Fruit fly (Drosophila melanogaster) whole organism, embryonic: ENCODE measurements around the gene Cyp12a4.

Experiments used
- Abd-B ChIP-seq: fragments of 200-800 bp; sonication (Bioruptor generic); optimal IDR thresholded peaks from 2 replicates; lab custom pipeline; 2018; ENCODE audit warnings: missing biosample characterization, mild to moderate bottlenecking, missing genetic modification characterization, moderate library complexity
- CG11085 ChIP-seq: fragments of 200-800 bp; sonication (Bioruptor generic); IDR thresholded peaks from 2 replicates; pipeline ENCODE4 v1.3.6; 2022; ENCODE audit warnings: missing biosample characterization, missing genetic modification characterization
- CG11695 ChIP-seq: fragments of 200-800 bp; sonication (Bioruptor generic); IDR thresholded peaks from 3 replicates; pipeline ENCODE4 v1.3.6; 2022; ENCODE audit warnings: missing biosample characterization, missing genetic modification characterization
- CG12104 ChIP-seq: fragments of 200-800 bp; sonication (Bioruptor generic); optimal IDR thresholded peaks from 3 replicates; lab custom pipeline; 2016; ENCODE audit warnings: missing biosample characterization, missing genetic modification characterization
- CG12236 ChIP-seq: fragments of 200-800 bp; sonication (Bioruptor generic); optimal IDR thresholded peaks from 2 replicates; lab custom pipeline; 2016; ENCODE audit warnings: missing biosample characterization, missing genetic modification characterization
- CG13287 ChIP-seq: fragments of 200-800 bp; sonication (Bioruptor generic); IDR thresholded peaks from 2 replicates; pipeline ENCODE4 v1.3.6; 2022; ENCODE audit warnings: missing biosample characterization, missing genetic modification characterization; ENCODE audit not compliant: partially characterized antibody
- CG16815 ChIP-seq: fragments of 200-800 bp; sonication (Bioruptor generic); optimal IDR thresholded peaks from 3 replicates; lab custom pipeline; 2017; ENCODE audit warnings: missing biosample characterization, mild to moderate bottlenecking, missing genetic modification characterization
- CG17359 ChIP-seq: fragments of 200-800 bp; sonication (Bioruptor generic); optimal IDR thresholded peaks from 3 replicates; lab custom pipeline; 2018; ENCODE audit warnings: missing biosample characterization, mild to moderate bottlenecking, missing genetic modification characterization, moderate library complexity
- CG17385 ChIP-seq: fragments of 200-800 bp; sonication (Bioruptor generic); optimal IDR thresholded peaks from 3 replicates; lab custom pipeline; 2018; ENCODE audit warnings: missing biosample characterization, mild to moderate bottlenecking, missing genetic modification characterization
- CG17612 ChIP-seq: fragments of 200-800 bp; sonication (Bioruptor generic); IDR thresholded peaks from 2 replicates; pipeline ENCODE4 v1.3.6; 2022; ENCODE audit warnings: missing biosample characterization, missing genetic modification characterization
- CG18476 ChIP-seq: fragments of 200-800 bp; sonication (Bioruptor generic); optimal IDR thresholded peaks from 2 replicates; lab custom pipeline; 2016; ENCODE audit warnings: missing biosample characterization, mild to moderate bottlenecking, missing genetic modification characterization
- CG2129 ChIP-seq: fragments of 200-800 bp; sonication (Bioruptor generic); IDR thresholded peaks from 2 replicates; pipeline ENCODE4 v1.3.6; 2022; ENCODE audit warnings: missing biosample characterization, missing genetic modification characterization; ENCODE audit not compliant: partially characterized antibody
- CG2712 ChIP-seq: fragments of 200-800 bp; optimal IDR thresholded peaks from 3 replicates; lab custom pipeline; 2019; ENCODE audit warnings: missing biosample characterization, mild to moderate bottlenecking, missing genetic modification characterization, moderate library complexity
- CG7372 ChIP-seq: fragments of 200-800 bp; sonication (Bioruptor generic); IDR thresholded peaks from 2 replicates; pipeline ENCODE4 v1.3.6; 2022; ENCODE audit warnings: missing biosample characterization, missing genetic modification characterization
- CG7987 ChIP-seq: fragments of 200-800 bp; sonication (Bioruptor generic); optimal IDR thresholded peaks from 2 replicates; lab custom pipeline; 2018; ENCODE audit warnings: missing biosample characterization, mild to moderate bottlenecking, missing genetic modification characterization, moderate library complexity
- CG8765 ChIP-seq: fragments of 200-800 bp; sonication (Bioruptor generic); IDR thresholded peaks from 2 replicates; pipeline ENCODE4 v1.3.6; 2022; ENCODE audit warnings: missing biosample characterization, missing genetic modification characterization
- CoRest ChIP-seq: fragments of 200-800 bp; sonication (Bioruptor generic); optimal IDR thresholded peaks from 3 replicates; lab custom pipeline; 2018; ENCODE audit warnings: missing biosample characterization, mild to moderate bottlenecking, missing genetic modification characterization, moderate library complexity
- Dbx ChIP-seq: fragments of 200-800 bp; sonication (Bioruptor generic); IDR thresholded peaks from 3 replicates; pipeline ENCODE4 v1.3.6; 2022; ENCODE audit warnings: missing biosample characterization, missing genetic modification characterization
- Doc2 ChIP-seq: fragments of 200-800 bp; sonication (Bioruptor generic); IDR thresholded peaks from 2 replicates; pipeline ENCODE4 v1.3.6; 2022; ENCODE audit warnings: missing biosample characterization, missing genetic modification characterization
- Ets65A ChIP-seq: fragments of 200-800 bp; sonication (Bioruptor generic); peaks from one replicate; lab custom pipeline; 2016; ENCODE audit warnings: missing biosample characterization, missing genetic modification characterization
- Gug ChIP-seq: fragments of 200-800 bp; sonication (Bioruptor generic); IDR thresholded peaks from 4 replicates; pipeline ENCODE4 v1.3.6; 2022; ENCODE audit warnings: missing biosample characterization, missing genetic modification characterization
- HLH4C ChIP-seq: fragments of 200-800 bp; sonication (Bioruptor generic); IDR thresholded peaks from 3 replicates; pipeline ENCODE4 v1.3.6; 2022; ENCODE audit warnings: missing biosample characterization, missing genetic modification characterization; ENCODE audit not compliant: partially characterized antibody
- Hr39 ChIP-seq: fragments of >200 bp; optimal IDR thresholded peaks from 2 replicates; lab custom pipeline; 2017
- Lpt ChIP-seq: fragments of >200 bp; optimal IDR thresholded peaks from 2 replicates; lab custom pipeline; 2018; ENCODE audit warnings: missing biosample characterization, missing genetic modification characterization
- Max ChIP-seq: fragments of 200-800 bp; sonication (Bioruptor generic); optimal IDR thresholded peaks from 2 replicates; lab custom pipeline; 2016; ENCODE audit warnings: missing biosample characterization, mild to moderate bottlenecking, missing genetic modification characterization
- Nf-YB ChIP-seq: fragments of 200-800 bp; sonication (Bioruptor generic); optimal IDR thresholded peaks from 3 replicates; lab custom pipeline; 2019; ENCODE audit warnings: missing biosample characterization, mild to moderate bottlenecking, missing genetic modification characterization, moderate library complexity
- Oaz ChIP-seq: fragments of 200-800 bp; sonication (Bioruptor generic); IDR thresholded peaks from 2 replicates; pipeline ENCODE4 v1.3.6; 2022; ENCODE audit warnings: missing biosample characterization, missing genetic modification characterization
- Pdp1 ChIP-seq, 2 experiments: fragments of 200-800 bp; sonication (Bioruptor generic); optimal IDR thresholded peaks; 3 replicates each; lab custom pipeline; 2016; ENCODE audit warnings: missing biosample characterization in 2 of 2, missing genetic modification characterization in 2 of 2, mild to moderate bottlenecking in 1 of 2, moderate library complexity in 1 of 2
- Rx ChIP-seq: fragments of 200-800 bp; sonication (Bioruptor generic); IDR thresholded peaks from 2 replicates; pipeline ENCODE4 v1.3.6; 2022; ENCODE audit warnings: missing biosample characterization, missing genetic modification characterization
- abd-A ChIP-seq: fragments of 200-800 bp; sonication (Bioruptor generic); optimal IDR thresholded peaks from 3 replicates; lab custom pipeline; 2019; ENCODE audit warnings: missing biosample characterization, mild to moderate bottlenecking, missing genetic modification characterization, moderate library complexity
- ac ChIP-seq: fragments of 200-800 bp; sonication (Bioruptor generic); optimal IDR thresholded peaks from 3 replicates; lab custom pipeline; 2017; ENCODE audit warnings: missing biosample characterization, mild to moderate bottlenecking, missing genetic modification characterization
- al ChIP-seq: fragments of 200-800 bp; sonication (Bioruptor generic); IDR thresholded peaks from 2 replicates; pipeline ENCODE4 v1.3.6; 2022; ENCODE audit warnings: missing biosample characterization, missing genetic modification characterization
- ap ChIP-seq: fragments of 200-800 bp; sonication (Bioruptor generic); IDR thresholded peaks from 2 replicates; pipeline ENCODE4 v1.3.6; 2022; ENCODE audit warnings: missing biosample characterization, missing genetic modification characterization
- ara ChIP-seq: fragments of 200-800 bp; sonication (Bioruptor generic); IDR thresholded peaks from 2 replicates; pipeline ENCODE4 v1.3.6; 2022; ENCODE audit warnings: missing biosample characterization, missing genetic modification characterization
- bbx ChIP-seq: fragments of 200-800 bp; sonication (Bioruptor generic); IDR thresholded peaks from 2 replicates; pipeline ENCODE4 v1.3.6; 2022; ENCODE audit warnings: missing biosample characterization, missing genetic modification characterization; ENCODE audit not compliant: partially characterized antibody
- bigmax ChIP-seq: fragments of 200-800 bp; sonication (Bioruptor generic); optimal IDR thresholded peaks from 2 replicates; lab custom pipeline; 2018; ENCODE audit warnings: missing biosample characterization, mild to moderate bottlenecking, missing genetic modification characterization
- chinmo ChIP-seq: fragments of 200-800 bp; sonication (Bioruptor generic); IDR thresholded peaks from 4 replicates; pipeline ENCODE4 v1.3.6; 2022; ENCODE audit warnings: missing biosample characterization, missing genetic modification characterization; ENCODE audit not compliant: partially characterized antibody
- chm ChIP-seq: fragments of 200-800 bp; sonication (Bioruptor generic); IDR thresholded peaks from 2 replicates; pipeline ENCODE4 v1.3.6; 2022; ENCODE audit warnings: missing biosample characterization, missing genetic modification characterization
- crol ChIP-seq: fragments of 200-800 bp; sonication (Bioruptor generic); IDR thresholded peaks from 2 replicates; pipeline ENCODE4 v1.3.6; 2022; ENCODE audit warnings: missing biosample characterization, missing genetic modification characterization
- crp ChIP-seq, 2 experiments: fragments of 200-800 bp; sonication (Bioruptor generic); optimal IDR thresholded peaks; 2 replicates in 1 of 2; 3 replicates in 1 of 2; lab custom pipeline; 2017; ENCODE audit warnings: missing biosample characterization in 2 of 2, missing genetic modification characterization in 2 of 2, mild to moderate bottlenecking in 1 of 2, moderate library complexity in 1 of 2
- danr ChIP-seq: fragments of 200-800 bp; sonication (Bioruptor generic); IDR thresholded peaks from 2 replicates; pipeline ENCODE4 v1.3.6; 2022; ENCODE audit warnings: missing biosample characterization, missing genetic modification characterization
- esg ChIP-seq: fragments of 200-800 bp; sonication (Bioruptor generic); conservative IDR thresholded peaks from 2 replicates; pipeline ENCODE4 v1.3.6; 2022; ENCODE audit warnings: missing biosample characterization, missing genetic modification characterization
- exex ChIP-seq: fragments of 200-800 bp; sonication (Bioruptor generic); optimal IDR thresholded peaks from 4 replicates; lab custom pipeline; 2018; ENCODE audit warnings: missing biosample characterization, mild to moderate bottlenecking, missing genetic modification characterization, moderate library complexity
- ham ChIP-seq: fragments of 200-800 bp; sonication (Bioruptor generic); IDR thresholded peaks from 2 replicates; pipeline ENCODE4 v1.3.6; 2022; ENCODE audit warnings: missing biosample characterization, missing genetic modification characterization
- inv ChIP-seq: fragments of 200-800 bp; sonication (Bioruptor generic); IDR thresholded peaks from 2 replicates; pipeline ENCODE4 v1.3.6; 2022; ENCODE audit warnings: missing biosample characterization, missing genetic modification characterization; ENCODE audit not compliant: partially characterized antibody
- kah ChIP-seq: fragments of 200-800 bp; sonication (Bioruptor generic); optimal IDR thresholded peaks from 2 replicates; lab custom pipeline; 2018; ENCODE audit warnings: missing biosample characterization, mild to moderate bottlenecking, missing genetic modification characterization
- pho ChIP-seq: fragments of 200-800 bp; sonication (Bioruptor generic); optimal IDR thresholded peaks from 2 replicates; lab custom pipeline; 2016; ENCODE audit warnings: missing biosample characterization, missing genetic modification characterization
- row ChIP-seq: fragments of 200-800 bp; sonication (Bioruptor generic); IDR thresholded peaks from 3 replicates; pipeline ENCODE4 v1.3.6; 2022; ENCODE audit warnings: missing biosample characterization, missing genetic modification characterization
- shn ChIP-seq: fragments of 200-800 bp; sonication (Bioruptor generic); optimal IDR thresholded peaks from 3 replicates; lab custom pipeline; 2016; ENCODE audit warnings: missing biosample characterization, missing genetic modification characterization
- sna ChIP-seq: fragments of 200-800 bp; sonication (Bioruptor generic); IDR thresholded peaks from 2 replicates; pipeline ENCODE4 v1.3.6; 2022; ENCODE audit warnings: missing biosample characterization, missing genetic modification characterization; ENCODE audit not compliant: partially characterized antibody

Cyp12a4 gene

DNA sequence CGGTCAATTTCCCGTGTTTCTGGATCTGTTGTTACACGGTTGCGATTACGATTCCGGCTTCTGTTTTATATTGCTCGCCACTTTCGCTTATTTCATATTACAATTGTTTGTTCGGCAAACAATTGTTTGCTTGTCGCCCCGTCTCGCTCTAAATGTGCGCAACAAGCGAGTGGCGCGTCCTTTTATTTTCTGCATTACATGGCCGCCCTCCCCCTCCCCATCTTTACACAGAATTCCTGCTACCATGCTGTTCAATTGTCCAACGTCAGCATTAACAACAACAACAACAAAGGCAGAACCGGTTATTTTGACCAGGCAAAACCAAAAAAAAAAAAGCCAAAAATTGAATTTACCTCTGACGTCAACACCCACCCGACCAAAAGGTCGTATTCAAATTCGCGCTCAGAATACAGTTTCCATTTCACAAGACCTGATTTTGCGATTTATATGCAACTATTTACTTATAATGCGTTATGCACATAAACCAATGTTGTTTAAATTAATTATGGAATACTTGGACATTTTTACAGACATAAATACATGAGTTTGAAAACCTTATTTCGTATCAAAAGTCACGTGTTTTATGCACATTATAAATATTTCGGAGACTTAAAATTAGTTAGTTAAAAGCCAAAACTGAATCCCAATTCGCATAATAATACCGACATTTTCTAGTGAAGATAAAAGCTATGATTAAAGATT is 31.3 kb downstream of the Cyp12a4 start (continued):
- no peak for TF ChIP-seq Rx (GFP tag; lab: Robert Waterston, UW)
- no peak for TF ChIP-seq bbx (GFP tag; lab: Robert Waterston, UW)
- no peak for TF ChIP-seq ham
- TF ChIP-seq kah (GFP tag; lab: Kevin White, UChicago) = no peak
- peak; percentile 39 for TF ChIP-seq pho (GFP tag; lab: Kevin White, UChicago)
- peak; percentile 60; the same call in 2 of the 3 replicates for TF ChIP-seq row (GFP tag; lab: Robert Waterston, UW)
- no peak for TF ChIP-seq crp (GFP tag; optimal IDR thresholded peaks at IDR 0.05; lab: Kevin White, UChicago)
- peak; percentile 55; the same call in 1 of the 4 replicates for TF ChIP-seq chinmo (GFP tag; lab: Robert Waterston, UW)
- 0 out of 2 replicates have a peak, but pooled peaks have one; percentile 17 for TF ChIP-seq chm (GFP tag; lab: Robert Waterston, UW)
- TF ChIP-seq ap (GFP tag; lab: Robert Waterston, UW) = no peak
- TF ChIP-seq CG18476 (GFP tag; lab: Kevin White, UChicago) = no peak
- no peak for TF ChIP-seq inv (GFP tag; lab: Robert Waterston, UW)
- TF ChIP-seq esg (GFP tag; lab: Robert Waterston, UW) = no peak
- no peak for TF ChIP-seq bigmax (GFP tag; lab: Kevin White, UChicago)
- no peak for TF ChIP-seq CG8765 (GFP tag; lab: Robert Waterston, UW)
- TF ChIP-seq CoRest (tag; lab: Kevin White, UChicago) = no peak
- TF ChIP-seq CG17359 (tag; lab: Kevin White, UChicago) = no peak
- no peak for TF ChIP-seq exex (tag; lab: Kevin White, UChicago)
- TF ChIP-seq Nf-YB (GFP tag; lab: Kevin White, UChicago) = no peak
- no peak for TF ChIP-seq Dbx (GFP tag; lab: Robert Waterston, UW)
- TF ChIP-seq CG17385 (GFP tag; lab: Kevin White, UChicago) = peak; percentile 4
- no peak for TF ChIP-seq Hr39 (lab: Kevin White, UChicago)
- no peak for TF ChIP-seq Abd-B (GFP tag; lab: Kevin White, UChicago)
- no peak for TF ChIP-seq Max (GFP tag; lab: Kevin White, UChicago)
- TF ChIP-seq CG11695 (GFP tag; lab: Robert Waterston, UW) = no peak
- peak; percentile 12 for TF ChIP-seq abd-A (tag; lab: Kevin White, UChicago)
- no peak for TF ChIP-seq CG16815 (GFP tag; lab: Kevin White, UChicago)
- no peak for TF ChIP-seq al (GFP tag; lab: Robert Waterston, UW)
- peak in 1 of 2 experiments; percentile 37 for TF ChIP-seq Pdp1 (GFP tag; optimal IDR thresholded peaks at IDR 0.05; lab: Kevin White, UChicago)
- no peak for TF ChIP-seq Doc2 (GFP tag; lab: Robert Waterston, UW)
- no peak for TF ChIP-seq danr (GFP tag; lab: Robert Waterston, UW)
- TF ChIP-seq Oaz = no peak
- no peak for TF ChIP-seq Gug
- no peak for TF ChIP-seq CG7372 (GFP tag; lab: Robert Waterston, UW)
- peak; percentile 3 for TF ChIP-seq Ets65A (GFP tag; lab: Kevin White, UChicago)
- TF ChIP-seq CG2712 (tag; lab: Kevin White, UChicago) = no peak
- peak; percentile 40; the same call in 1 of the 2 replicates for TF ChIP-seq crol (GFP tag; lab: Robert Waterston, UW)
- no peak for TF ChIP-seq CG11085 (GFP tag; lab: Robert Waterston, UW)
- no peak for TF ChIP-seq sna (GFP tag; lab: Robert Waterston, UW)
- TF ChIP-seq ac (GFP tag; lab: Kevin White, UChicago) = no peak
- TF ChIP-seq ara (GFP tag; lab: Robert Waterston, UW) = no peak
- TF ChIP-seq CG2129 (GFP tag; lab: Robert Waterston, UW) = no peak
- TF ChIP-seq CG13287 (GFP tag; lab: Robert Waterston, UW) = no peak
- no peak for TF ChIP-seq CG12104 (GFP tag; lab: Kevin White, UChicago)
- TF ChIP-seq shn (GFP tag; lab: Kevin White, UChicago) = no peak
- no peak for TF ChIP-seq Lpt (GFP tag; lab: Kevin White, UChicago)
- TF ChIP-seq CG17612 (GFP tag; lab: Robert Waterston, UW) = no peak
- TF ChIP-seq HLH4C (GFP tag; lab: Robert Waterston, UW) = no peak
- no peak for TF ChIP-seq CG7987 (GFP tag; lab: Kevin White, UChicago)
- TF ChIP-seq CG12236 (GFP tag; lab: Kevin White, UChicago) = no peak
